Fruit fly (Drosophila melanogaster): ENCODE data around the gene CG34316.

The CG34316 gene

dm6 chr3R:15229329-15229876, 982 bp upstream of the CG34316 start, which contains the start of the genes Art3 and mRpS10 (continued):
- no peak for TF ChIP-seq inv (GFP tag; IDR thresholded peaks at IDR 0.05; ENCODE audit: partially characterized antibody)
- peak; percentile 100 for TF ChIP-seq sens-2 (GFP tag; IDR thresholded peaks at IDR 0.05)
- peak; percentile 99 for TF ChIP-seq CG10431 (GFP tag; optimal IDR thresholded peaks at IDR 0.05)
- TF ChIP-seq tgo (GFP tag; IDR thresholded peaks at IDR 0.05): peak; percentile 100
- TF ChIP-seq Antp (GFP tag; optimal IDR thresholded peaks at IDR 0.05): peak; percentile 100
- peak; percentile 100 for TF ChIP-seq CG2202 (tag; optimal IDR thresholded peaks at IDR 0.05)
- TF ChIP-seq GATAe (GFP tag; conservative IDR thresholded peaks at IDR 0.05): peak; percentile 100
- peak; percentile 100 for TF ChIP-seq CG2120 (GFP tag; optimal IDR thresholded peaks at IDR 0.05)
- peak; percentile 100 for TF ChIP-seq dm (GFP tag; optimal IDR thresholded peaks at IDR 0.05)
- TF ChIP-seq PHDP (tag; optimal IDR thresholded peaks at IDR 0.05): peak; percentile 100
- peak; percentile 99 for TF ChIP-seq Lhr (GFP tag; optimal IDR thresholded peaks at IDR 0.05)
- peak; percentile 100 for TF ChIP-seq Awh (GFP tag; IDR thresholded peaks at IDR 0.05)
- TF ChIP-seq Med (GFP tag): peak; percentile 100
- no peak for TF ChIP-seq Dll (GFP tag; IDR thresholded peaks at IDR 0.05; ENCODE audit: partially characterized antibody)
- TF ChIP-seq Hmx (GFP tag; optimal IDR thresholded peaks at IDR 0.05): peak; percentile 99
- TF ChIP-seq eve (GFP tag; optimal IDR thresholded peaks at IDR 0.05): peak in 1 of 2 experiments; percentile 97
- peak; percentile 100 for TF ChIP-seq Ssrp (tag; optimal IDR thresholded peaks at IDR 0.05)
- peak; percentile 100 for TF ChIP-seq CG10959 (GFP tag; IDR thresholded peaks at IDR 0.05)
- peak in 1 of 2 experiments; percentile 99 for TF ChIP-seq Eip74EF (GFP tag; optimal IDR thresholded peaks at IDR 0.05)
- peak; percentile 100 for TF ChIP-seq CG13123 (GFP tag; optimal IDR thresholded peaks at IDR 0.05)
- TF ChIP-seq CG1792 (GFP tag; optimal IDR thresholded peaks at IDR 0.05): peak; percentile 100
- peak; percentile 100 for TF ChIP-seq ttk (GFP tag; IDR thresholded peaks at IDR 0.05)
- peak; percentile 98 for TF ChIP-seq ERR (GFP tag; optimal IDR thresholded peaks at IDR 0.05)
- TF ChIP-seq CG15011 (GFP tag; optimal IDR thresholded peaks at IDR 0.05): peak; percentile 100
- TF ChIP-seq CG17912 (GFP tag; optimal IDR thresholded peaks at IDR 0.05): peak; percentile 100
- peak; percentile 99 for TF ChIP-seq CG11504 (tag; optimal IDR thresholded peaks at IDR 0.05)
- peak; percentile 20 for TF ChIP-seq Sin3A (optimal IDR thresholded peaks at IDR 0.05)
- TF ChIP-seq pnt (GFP tag; optimal IDR thresholded peaks at IDR 0.05): peak; percentile 100
- TF ChIP-seq dpn (GFP tag; optimal IDR thresholded peaks at IDR 0.05): peak; percentile 100
- TF ChIP-seq Xbp1 (GFP tag; optimal IDR thresholded peaks at IDR 0.05): peak; percentile 100
- TF ChIP-seq Drgx (GFP tag; IDR thresholded peaks at IDR 0.05): peak; percentile 100
- no peak for TF ChIP-seq CG16813 (GFP tag; IDR thresholded peaks at IDR 0.05; ENCODE audit: partially characterized antibody)
- TF ChIP-seq CG4820 (GFP tag; optimal IDR thresholded peaks at IDR 0.05): peak; percentile 99
- TF ChIP-seq wdn (GFP tag; IDR thresholded peaks at IDR 0.05): peak; percentile 100
- peak; percentile 99 for TF ChIP-seq fd64A (GFP tag; optimal IDR thresholded peaks at IDR 0.05)
- peak; percentile 95 for TF ChIP-seq CG31365 (tag; optimal IDR thresholded peaks at IDR 0.05)
- TF ChIP-seq CG6791 (GFP tag; IDR thresholded peaks at IDR 0.05; ENCODE audit: partially characterized antibody): no peak
- TF ChIP-seq CG34376 (GFP tag; optimal IDR thresholded peaks at IDR 0.05): peak; percentile 100
- peak; percentile 100 for TF ChIP-seq ap (GFP tag; IDR thresholded peaks at IDR 0.05)
- peak; percentile 100 for TF ChIP-seq ci (GFP tag; IDR thresholded peaks at IDR 0.05)
- TF ChIP-seq Dfd (GFP tag; optimal IDR thresholded peaks at IDR 0.05): peak in 1 of 2 experiments; percentile 98
- TF ChIP-seq CG18476 (GFP tag; optimal IDR thresholded peaks at IDR 0.05): peak; percentile 99
- TF ChIP-seq CG14710 (tag; optimal IDR thresholded peaks at IDR 0.05): peak; percentile 99
- TF ChIP-seq CG11723 (GFP tag; optimal IDR thresholded peaks at IDR 0.05): peak; percentile 99
- peak; percentile 100 for TF ChIP-seq CG9727 (GFP tag; optimal IDR thresholded peaks at IDR 0.05)
- TF ChIP-seq CG3163 (GFP tag; optimal IDR thresholded peaks at IDR 0.05): peak; percentile 96
- peak; percentile 98 for TF ChIP-seq ab (GFP tag; optimal IDR thresholded peaks at IDR 0.05)
- TF ChIP-seq CG4424 (GFP tag; optimal IDR thresholded peaks at IDR 0.05): peak; percentile 100
- peak; percentile 98 for TF ChIP-seq CG6254 (GFP tag; optimal IDR thresholded peaks at IDR 0.05)
- peak; percentile 100 for TF ChIP-seq zen (tag; optimal IDR thresholded peaks at IDR 0.05)

Data from whole organism, embryonic.